Worm (Caenorhabditis elegans): ENCODE data around the gene D2062.13.

- TF ChIP-seq arid-1 (GFP tag; conservative IDR thresholded peaks at IDR 0.05) (no peak), lin-1 (GFP tag; IDR thresholded peaks at IDR 0.05) (no peak), ztf-11 (tag; optimal IDR thresholded peaks at IDR 0.05) (no peak), lin-15B (tag; optimal IDR thresholded peaks at IDR 0.05) (no peak), pha-4 (GFP tag; IDR thresholded peaks at IDR 0.05) (no peak), pha-4 (tag; optimal IDR thresholded peaks at IDR 0.05) (no peak), lir-3 (tag; optimal IDR thresholded peaks at IDR 0.05) (no peak)
These were observed 44.2 kb downstream of the D2062.13 start, which contains the start of gene sri-47 for ce11 chrII:2656606-2657005.
